Fruit fly (Drosophila melanogaster) whole organism, embryonic: Measurements from ENCODE around the gene CG10445.

Experiments used
- ATbp ChIP-seq: fragments of 200-800 bp; sonication (Bioruptor generic); optimal IDR thresholded peaks from 2 replicates; lab custom pipeline; 2017; ENCODE audit warnings: missing biosample characterization, mild to moderate bottlenecking, missing genetic modification characterization, missing genetic modification reagents
- CG15479 ChIP-seq: fragments of 200-800 bp; sonication (Bioruptor generic); optimal IDR thresholded peaks from 3 replicates; lab custom pipeline; 2019; ENCODE audit warnings: missing biosample characterization, mild to moderate bottlenecking, missing genetic modification characterization, moderate library complexity
- CG17361 ChIP-seq: fragments of 200-800 bp; sonication (Bioruptor generic); IDR thresholded peaks from 3 replicates; pipeline ENCODE4 v1.3.6; 2022; ENCODE audit warnings: missing biosample characterization, missing genetic modification characterization
- CG17829 ChIP-seq: fragments of 200-800 bp; optimal IDR thresholded peaks from 2 replicates; lab custom pipeline; 2019; ENCODE audit warnings: missing biosample characterization, mild to moderate bottlenecking, missing genetic modification characterization, moderate library complexity
- CG30403 ChIP-seq: fragments of 200-800 bp; sonication (Bioruptor generic); optimal IDR thresholded peaks from 3 replicates; lab custom pipeline; 2016; ENCODE audit warnings: missing biosample characterization, missing genetic modification characterization
- CG3163 ChIP-seq: fragments of 200-800 bp; sonication (Bioruptor generic); optimal IDR thresholded peaks from 3 replicates; lab custom pipeline; 2016; ENCODE audit warnings: missing biosample characterization, missing genetic modification characterization
- CG34224 ChIP-seq: fragments of 200-800 bp; sonication (Bioruptor generic); IDR thresholded peaks from 3 replicates; pipeline ENCODE4 v1.3.6; 2022; ENCODE audit warnings: missing biosample characterization, missing genetic modification characterization; ENCODE audit not compliant: partially characterized antibody
- CG34376 ChIP-seq: fragments of 200-800 bp; sonication (Bioruptor generic); optimal IDR thresholded peaks from 2 replicates; lab custom pipeline; 2018; ENCODE audit warnings: missing biosample characterization, mild to moderate bottlenecking, missing genetic modification characterization
- CG4360 ChIP-seq: fragments of 200-800 bp; sonication (Bioruptor generic); IDR thresholded peaks from 2 replicates; pipeline ENCODE4 v1.3.6; 2022; ENCODE audit warnings: missing biosample characterization, missing genetic modification characterization
- CG5180 ChIP-seq: fragments of 200-800 bp; sonication (Bioruptor generic); optimal IDR thresholded peaks from 3 replicates; lab custom pipeline; 2017; ENCODE audit warnings: missing biosample characterization, missing genetic modification characterization, mild to moderate bottlenecking, moderate library complexity, missing genetic modification reagents
- CG6813 ChIP-seq: fragments of 200-800 bp; sonication (Bioruptor generic); optimal IDR thresholded peaks from 2 replicates; lab custom pipeline; 2017; ENCODE audit warnings: missing biosample characterization, missing genetic modification characterization, mild to moderate bottlenecking, moderate library complexity, missing genetic modification reagents
- CG7357 ChIP-seq: fragments of 200-800 bp; sonication (Bioruptor generic); IDR thresholded peaks from 3 replicates; pipeline ENCODE4 v1.3.6; 2022; ENCODE audit warnings: missing biosample characterization, missing genetic modification characterization
- CG7372 ChIP-seq: fragments of 200-800 bp; sonication (Bioruptor generic); IDR thresholded peaks from 2 replicates; pipeline ENCODE4 v1.3.6; 2022; ENCODE audit warnings: missing biosample characterization, missing genetic modification characterization
- CG8281 ChIP-seq: fragments of 200-800 bp; sonication (Bioruptor generic); optimal IDR thresholded peaks from 2 replicates; lab custom pipeline; 2018; ENCODE audit warnings: missing biosample characterization, mild to moderate bottlenecking, missing genetic modification characterization, moderate library complexity
- CG8478 ChIP-seq: fragments of >200 bp; optimal IDR thresholded peaks from 2 replicates; lab custom pipeline; 2018
- CG9817 ChIP-seq: fragments of 200-800 bp; sonication (Bioruptor generic); optimal IDR thresholded peaks from 2 replicates; lab custom pipeline; 2018; ENCODE audit warnings: missing biosample characterization, mild to moderate bottlenecking, missing genetic modification characterization, moderate library complexity
- D ChIP-seq, 2 experiments: fragments of 200-800 bp in 1 of 2; fragments of >200 bp in 1 of 2; sonication (Bioruptor generic) in 1 of 2; optimal IDR thresholded peaks; 2 replicates in 1 of 2; 3 replicates in 1 of 2; lab custom pipeline; 2017; ENCODE audit warnings: mild to moderate bottlenecking in 1 of 2, missing biosample characterization in 1 of 2, missing genetic modification characterization in 1 of 2, missing genetic modification reagents in 1 of 2
- D19B ChIP-seq: fragments of 200-800 bp; sonication (Bioruptor generic); optimal IDR thresholded peaks from 2 replicates; lab custom pipeline; 2017; ENCODE audit warnings: missing biosample characterization, mild to moderate bottlenecking, missing genetic modification characterization
- Drgx ChIP-seq: fragments of 200-800 bp; sonication (Bioruptor generic); IDR thresholded peaks from 2 replicates; pipeline ENCODE4 v1.3.6; 2022; ENCODE audit warnings: missing biosample characterization, missing genetic modification characterization
- Eip74EF ChIP-seq, 2 experiments: fragments of 200-800 bp in 1 of 2; fragments of >200 bp in 1 of 2; sonication (Bioruptor generic) in 1 of 2; optimal IDR thresholded peaks; 2 replicates each; lab custom pipeline; 2017 to 2019; ENCODE audit warnings: missing biosample characterization in 2 of 2, missing genetic modification characterization in 2 of 2, mild to moderate bottlenecking in 1 of 2, moderate library complexity in 1 of 2
- GATAe ChIP-seq: fragments of 200-800 bp; sonication (Bioruptor generic); conservative IDR thresholded peaks from 2 replicates; pipeline ENCODE4 v1.3.6; 2022; ENCODE audit warnings: missing biosample characterization, missing genetic modification characterization
- H15 ChIP-seq: fragments of 200-800 bp; sonication (Bioruptor generic); IDR thresholded peaks from 3 replicates; pipeline ENCODE4 v1.3.6; 2022; ENCODE audit warnings: missing biosample characterization, missing genetic modification characterization
- Nf-YA ChIP-seq: fragments of 200-800 bp; sonication (Bioruptor generic); IDR thresholded peaks from 2 replicates; pipeline ENCODE4 v1.3.6; 2022; ENCODE audit warnings: missing biosample characterization, missing genetic modification characterization
- Nf-YB ChIP-seq: fragments of 200-800 bp; sonication (Bioruptor generic); optimal IDR thresholded peaks from 3 replicates; lab custom pipeline; 2019; ENCODE audit warnings: missing biosample characterization, mild to moderate bottlenecking, missing genetic modification characterization, moderate library complexity
- Nf-YC ChIP-seq: fragments of 200-800 bp; optimal IDR thresholded peaks from 3 replicates; lab custom pipeline; 2019; ENCODE audit warnings: missing biosample characterization, mild to moderate bottlenecking, missing genetic modification characterization, moderate library complexity
- Opbp ChIP-seq: fragments of 200-800 bp; sonication (Bioruptor generic); IDR thresholded peaks from 3 replicates; pipeline ENCODE4 v1.3.6; 2022; ENCODE audit warnings: missing biosample characterization, missing genetic modification characterization; ENCODE audit not compliant: partially characterized antibody
- aop ChIP-seq: fragments of 200-800 bp; sonication (Bioruptor generic); IDR thresholded peaks from 2 replicates; pipeline ENCODE4 v1.3.6; 2022; ENCODE audit warnings: missing biosample characterization, missing genetic modification characterization
- cas ChIP-seq: fragments of 200-800 bp; sonication (Bioruptor generic); IDR thresholded peaks from 2 replicates; pipeline ENCODE4 v1.3.6; 2022; ENCODE audit warnings: missing biosample characterization, missing genetic modification characterization
- cg ChIP-seq: fragments of 200-800 bp; sonication (Bioruptor generic); optimal IDR thresholded peaks from 3 replicates; lab custom pipeline; 2019; ENCODE audit warnings: missing biosample characterization, mild to moderate bottlenecking, missing genetic modification characterization, moderate library complexity
- corto ChIP-seq: fragments of 200-800 bp; sonication (Bioruptor generic); optimal IDR thresholded peaks from 2 replicates; lab custom pipeline; 2016; ENCODE audit warnings: missing biosample characterization, mild to moderate bottlenecking, missing genetic modification characterization, moderate library complexity
- crol ChIP-seq: fragments of 200-800 bp; sonication (Bioruptor generic); IDR thresholded peaks from 2 replicates; pipeline ENCODE4 v1.3.6; 2022; ENCODE audit warnings: missing biosample characterization, missing genetic modification characterization
- cwo ChIP-seq: fragments of 200-800 bp; sonication (Bioruptor generic); optimal IDR thresholded peaks from 3 replicates; lab custom pipeline; 2017; ENCODE audit warnings: missing biosample characterization, missing genetic modification characterization, mild to moderate bottlenecking, moderate library complexity, missing genetic modification reagents
- gcm2 ChIP-seq: fragments of 200-800 bp; sonication (Bioruptor generic); optimal IDR thresholded peaks from 2 replicates; lab custom pipeline; 2016; ENCODE audit warnings: missing biosample characterization, missing genetic modification characterization
- ken ChIP-seq: fragments of 200-800 bp; sonication (Bioruptor generic); IDR thresholded peaks from 3 replicates; pipeline ENCODE4 v1.3.6; 2022; ENCODE audit warnings: missing biosample characterization, missing genetic modification characterization
- lbe ChIP-seq: fragments of 200-800 bp; sonication (Bioruptor generic); optimal IDR thresholded peaks from 2 replicates; lab custom pipeline; 2016; ENCODE audit warnings: missing biosample characterization, mild to moderate bottlenecking, missing genetic modification characterization
- row ChIP-seq: fragments of 200-800 bp; sonication (Bioruptor generic); IDR thresholded peaks from 3 replicates; pipeline ENCODE4 v1.3.6; 2022; ENCODE audit warnings: missing biosample characterization, missing genetic modification characterization
- sob ChIP-seq: fragments of 200-800 bp; sonication (Bioruptor generic); IDR thresholded peaks from 2 replicates; pipeline ENCODE4 v1.3.6; 2022; ENCODE audit warnings: missing biosample characterization, missing genetic modification characterization
- sqz ChIP-seq: fragments of 200-800 bp; sonication (Bioruptor generic); optimal IDR thresholded peaks from 3 replicates; lab custom pipeline; 2018; ENCODE audit warnings: missing biosample characterization, mild to moderate bottlenecking, missing genetic modification characterization
- sr ChIP-seq: fragments of 200-800 bp; sonication (Bioruptor generic); IDR thresholded peaks from 3 replicates; pipeline ENCODE4 v1.3.6; 2022; ENCODE audit warnings: missing biosample characterization, missing genetic modification characterization
- sug ChIP-seq: fragments of 200-800 bp; optimal IDR thresholded peaks from 2 replicates; lab custom pipeline; 2019; ENCODE audit warnings: missing biosample characterization, mild to moderate bottlenecking, missing genetic modification characterization, moderate library complexity
- z ChIP-seq: fragments of 200-800 bp; sonication (Bioruptor generic); IDR thresholded peaks from 3 replicates; pipeline ENCODE4 v1.3.6; 2022; ENCODE audit warnings: missing biosample characterization, missing genetic modification characterization

The CG10445 gene

dm6 chr3R:7964751-7965319, 44.7 kb upstream of the CG10445 start (continued):
- TF ChIP-seq gcm2 (GFP tag; lab: Kevin White, UChicago) = no peak
- peak; percentile 90 for TF ChIP-seq CG8281 (tag; lab: Kevin White, UChicago)
- TF ChIP-seq CG3163 (GFP tag; lab: Kevin White, UChicago) = peak; percentile 58
- no peak for TF ChIP-seq CG17829 (tag; lab: Kevin White, UChicago)
- TF ChIP-seq CG5180 (GFP tag; lab: Kevin White, UChicago) = peak; percentile 60
- peak; percentile 8 for TF ChIP-seq CG34376 (GFP tag; lab: Kevin White, UChicago)
- peak; percentile 62 for TF ChIP-seq CG15479 (GFP tag; lab: Kevin White, UChicago)
- TF ChIP-seq CG6813 (GFP tag; lab: Kevin White, UChicago) = peak; percentile 33
- TF ChIP-seq CG7372 (GFP tag; lab: Robert Waterston, UW) = no peak
- peak; percentile 63 for TF ChIP-seq GATAe (GFP tag; lab: Robert Waterston, UW)
- TF ChIP-seq sug (tag; lab: Kevin White, UChicago) = no peak
- TF ChIP-seq row (GFP tag; lab: Robert Waterston, UW) = 0 out of 3 replicates have a peak, but pooled peaks have one; percentile 16
- TF ChIP-seq cwo (GFP tag; lab: Kevin White, UChicago) = peak; percentile 6
- no peak for TF ChIP-seq ken
- no peak for TF ChIP-seq ATbp (GFP tag; lab: Kevin White, UChicago)
- TF ChIP-seq D19B (GFP tag; lab: Kevin White, UChicago) = peak; percentile 95
- 0 out of 3 replicates have a peak, but pooled peaks have one; percentile 14 for TF ChIP-seq z (GFP tag; lab: Robert Waterston, UW)
- TF ChIP-seq crol = peak; percentile 63; the same call in 1 of the 2 replicates

- TF ChIP-seq aop (0 out of 2 replicates have a peak, but pooled peaks have one; percentile 23), lbe (GFP tag; lab: Kevin White, UChicago) (peak; percentile 31), Opbp (GFP tag; lab: Robert Waterston, UW) (0 out of 3 replicates have a peak, but pooled peaks have one; percentile 35), CG9817 (tag; lab: Kevin White, UChicago) (no peak), sr (GFP tag; lab: Robert Waterston, UW) (peak; percentile 50; the same call in 1 of the 3 replicates), CG7357 (GFP tag; lab: Robert Waterston, UW) (no peak), CG17361 (no peak), cg (GFP tag; lab: Kevin White, UChicago) (peak; percentile 94), CG34224 (GFP tag; lab: Robert Waterston, UW) (no peak), D (optimal IDR thresholded peaks at IDR 0.05; lab: Kevin White, UChicago) (peak; percentile 68), D (GFP tag; optimal IDR thresholded peaks at IDR 0.05; lab: Kevin White, UChicago) (no peak), cas (GFP tag; lab: Robert Waterston, UW) (no peak), sob (no peak), H15 (GFP tag; lab: Robert Waterston, UW) (no peak), Nf-YC (tag; lab: Kevin White, UChicago) (peak; percentile 91), CG5180 (GFP tag; lab: Kevin White, UChicago) (peak; percentile 98), CG4360 (GFP tag; lab: Robert Waterston, UW) (peak; percentile 93), Nf-YA (peak; percentile 66; the same call in 1 of the 2 replicates), CG8478 (peak; percentile 83), sqz (no peak), Eip74EF (GFP tag; optimal IDR thresholded peaks at IDR 0.05; lab: Kevin White, UChicago) (no peak), Nf-YB (GFP tag; lab: Kevin White, UChicago) (peak; percentile 97), Drgx (GFP tag; lab: Robert Waterston, UW) (peak; percentile 15; the same call in 1 of the 2 replicates), CG30403 (no peak), corto (GFP tag; lab: Kevin White, UChicago) (peak; percentile 36)
- TF ChIP-seq, all 482 proteins: peak for 14
Observed at dm6 chr3R:7963495-7964132, 43.5 kb upstream of the CG10445 start.
